Worm (Caenorhabditis elegans) whole organism, mixed stage, embryonic: ENCODE measurements around the gene mks-3.

Source experiments
- M03D4.4 ChIP-seq: sonication (generic microtip); optimal IDR thresholded peaks from 2 replicates; lab custom pipeline; 2017; ENCODE audit warnings: mild to moderate bottlenecking, missing genetic modification characterization, missing compliant biosample characterization
- bed-3 ChIP-seq: fragments of 200-800 bp; sonication (Bioruptor generic); optimal IDR thresholded peaks from 3 replicates; lab custom pipeline; 2018; ENCODE audit warnings: mild to moderate bottlenecking, missing genetic modification characterization, moderate library complexity, missing compliant biosample characterization
- blmp-1 ChIP-seq: fragments of 150-350 bp; optimal IDR thresholded peaks from 2 replicates; lab custom pipeline; 2014; ENCODE audit warnings: missing biosample characterization, missing genetic modification characterization
- ceh-39 ChIP-seq: fragments of 150-350 bp; optimal IDR thresholded peaks from 2 replicates; lab custom pipeline; 2014; ENCODE audit warnings: missing biosample characterization, missing genetic modification characterization
- ceh-83 ChIP-seq: fragments of 200-800 bp; sonication (Bioruptor generic); optimal IDR thresholded peaks from 2 replicates; lab custom pipeline; 2018; ENCODE audit warnings: mild to moderate bottlenecking, missing genetic modification characterization, missing compliant biosample characterization
- ces-1 ChIP-seq: fragments of 150-350 bp; optimal IDR thresholded peaks from 2 replicates; lab custom pipeline; 2014; ENCODE audit warnings: missing biosample characterization, missing genetic modification reagents, missing genetic modification characterization
- cnd-1 ChIP-seq: fragments of 200-800 bp; sonication (Bioruptor generic); optimal IDR thresholded peaks from 2 replicates; lab custom pipeline; 2018; ENCODE audit warnings: mild to moderate bottlenecking, missing genetic modification characterization, missing compliant biosample characterization
- elt-1 ChIP-seq: sonication (generic microtip); optimal IDR thresholded peaks from 2 replicates; lab custom pipeline; 2017; ENCODE audit warnings: missing genetic modification characterization, mild to moderate bottlenecking, missing compliant biosample characterization, antibody characterized with exemption, moderate library complexity, borderline replicate concordance; ENCODE audit not compliant: insufficient read depth
- elt-3 ChIP-seq: fragments of 150-350 bp; optimal IDR thresholded peaks from 2 replicates; lab custom pipeline; 2014; ENCODE audit warnings: missing biosample characterization, missing genetic modification characterization
- flh-1 ChIP-seq: fragments of 200-800 bp; sonication (Bioruptor generic); optimal IDR thresholded peaks from 2 replicates; lab custom pipeline; 2018; ENCODE audit warnings: mild to moderate bottlenecking, missing genetic modification characterization, moderate library complexity, missing compliant biosample characterization
- ham-2 ChIP-seq: fragments of 200-800 bp; sonication (Bioruptor generic); optimal IDR thresholded peaks from 2 replicates; lab custom pipeline; 2018; ENCODE audit warnings: mild to moderate bottlenecking, missing genetic modification characterization, missing compliant biosample characterization
- hlh-1 ChIP-seq: fragments of 150-350 bp; optimal IDR thresholded peaks from 2 replicates; lab custom pipeline; 2014; ENCODE audit warnings: missing biosample characterization, missing genetic modification reagents, missing genetic modification characterization
- lin-13 ChIP-seq: fragments of 150-350 bp; optimal IDR thresholded peaks from 2 replicates; lab custom pipeline; 2014; ENCODE audit warnings: missing biosample characterization, missing genetic modification characterization
- lin-32 ChIP-seq: fragments of 200-800 bp; sonication (Bioruptor generic); optimal IDR thresholded peaks from 2 replicates; lab custom pipeline; 2018; ENCODE audit warnings: mild to moderate bottlenecking, missing genetic modification characterization, missing compliant biosample characterization
- lsy-2 ChIP-seq: fragments of 150-350 bp; optimal IDR thresholded peaks from 2 replicates; lab custom pipeline; 2014; ENCODE audit warnings: missing biosample characterization, missing genetic modification characterization
- mab-5 ChIP-seq: fragments of 150-350 bp; optimal IDR thresholded peaks from 2 replicates; lab custom pipeline; 2014; ENCODE audit warnings: missing biosample characterization, missing genetic modification characterization
- mep-1 ChIP-seq: fragments of 150-350 bp; optimal IDR thresholded peaks from 2 replicates; lab custom pipeline; 2017; ENCODE audit warnings: missing biosample characterization, missing genetic modification reagents, missing genetic modification characterization, inconsistent platforms
- mls-2 ChIP-seq: sonication (generic microtip); optimal IDR thresholded peaks from 2 replicates; lab custom pipeline; 2016; ENCODE audit warnings: mild to moderate bottlenecking, missing genetic modification characterization, moderate library complexity, missing compliant biosample characterization
- nhr-12 ChIP-seq: fragments of 150-350 bp; optimal IDR thresholded peaks from 2 replicates; lab custom pipeline; 2014; ENCODE audit warnings: missing biosample characterization, missing genetic modification characterization
- nhr-2 ChIP-seq: fragments of 150-350 bp; optimal IDR thresholded peaks from 2 replicates; lab custom pipeline; 2014; ENCODE audit warnings: missing biosample characterization, missing genetic modification characterization
- nhr-237 ChIP-seq: fragments of 150-350 bp; optimal IDR thresholded peaks from 2 replicates; lab custom pipeline; 2014; ENCODE audit warnings: missing biosample characterization, missing genetic modification characterization
- nhr-28 ChIP-seq: fragments of 150-350 bp; optimal IDR thresholded peaks from 2 replicates; lab custom pipeline; 2014; ENCODE audit warnings: missing biosample characterization, missing genetic modification characterization
- nhr-76 ChIP-seq: sonication (generic microtip); optimal IDR thresholded peaks from 2 replicates; lab custom pipeline; 2017; ENCODE audit warnings: missing biosample characterization, missing genetic modification characterization
- sem-2 ChIP-seq: fragments of 200-800 bp; sonication (Bioruptor generic); optimal IDR thresholded peaks from 2 replicates; lab custom pipeline; 2018; ENCODE audit warnings: mild to moderate bottlenecking, missing genetic modification characterization, missing compliant biosample characterization
- sptf-1 ChIP-seq: sonication (generic microtip); optimal IDR thresholded peaks from 2 replicates; lab custom pipeline; 2017; ENCODE audit warnings: mild to moderate bottlenecking, missing genetic modification characterization, moderate library complexity, missing compliant biosample characterization
- tbx-8 ChIP-seq: fragments of 200-800 bp; sonication (Bioruptor generic); optimal IDR thresholded peaks from 2 replicates; lab custom pipeline; 2018; ENCODE audit warnings: mild to moderate bottlenecking, missing genetic modification characterization, moderate library complexity, missing compliant biosample characterization
- unc-120 ChIP-seq: sonication (generic microtip); optimal IDR thresholded peaks from 2 replicates; lab custom pipeline; 2017; ENCODE audit warnings: missing genetic modification characterization, missing compliant biosample characterization; ENCODE audit not compliant: poor library complexity, severe bottlenecking
- unc-62 ChIP-seq: fragments of 150-350 bp; optimal IDR thresholded peaks from 2 replicates; lab custom pipeline; 2014; ENCODE audit warnings: missing biosample characterization, missing genetic modification reagents, missing genetic modification characterization
- zip-8 ChIP-seq: fragments of 150-350 bp; optimal IDR thresholded peaks from 2 replicates; lab custom pipeline; 2014; ENCODE audit warnings: missing biosample characterization, missing genetic modification characterization
- ztf-11 ChIP-seq: fragments of 150-350 bp; optimal IDR thresholded peaks from 2 replicates; lab custom pipeline; 2014; ENCODE audit warnings: missing biosample characterization, missing genetic modification characterization

Gene mks-3

ce11 chrII:7547269-7547668 is 36.2 kb downstream of the mks-3 start:
- TF ChIP-seq blmp-1 (tag; lab: Kevin White, UChicago) (no peak), flh-1 (GFP tag; lab: Kevin White, UChicago) (no peak), mab-5 (no peak), ham-2 (no peak), bed-3 (no peak)

ce11 chrII:7545364-7545763 is 38.1 kb downstream of the mks-3 start:
- no peak for TF ChIP-seq lsy-2 (tag; lab: Kevin White, UChicago)

- TF ChIP-seq nhr-237 (tag; lab: Kevin White, UChicago), result no peak
- TF ChIP-seq nhr-12 (tag; lab: Kevin White, UChicago), result no peak
- no peak for TF ChIP-seq mep-1
- TF ChIP-seq nhr-2 (tag; lab: Kevin White, UChicago), result no peak
- no peak for TF ChIP-seq bed-3
These were observed 38.7 kb downstream of the mks-3 start for ce11 chrII:7544782-7545181.

ce11 chrII:7543808-7544207 is 39.6 kb downstream of the mks-3 start, which contains the start of gene rol-8:
Gene rol-8, plus strand, starts transcription at chrII:7544108.
- TF ChIP-seq nhr-28 (tag; lab: Kevin White, UChicago) (no peak), mep-1 (no peak), sem-2 (GFP tag; lab: Kevin White, UChicago) (no peak), lsy-2 (tag; lab: Kevin White, UChicago) (no peak), zip-8 (tag; lab: Kevin White, UChicago) (no peak), ceh-83 (GFP tag; lab: Kevin White, UChicago) (no peak), mls-2 (tag; lab: Kevin White, UChicago) (no peak), ham-2 (no peak), ceh-39 (no peak), hlh-1 (tag; lab: Kevin White, UChicago) (no peak), nhr-2 (tag; lab: Kevin White, UChicago) (no peak), tbx-8 (GFP tag; lab: Kevin White, UChicago) (no peak), unc-120 (tag; lab: Kevin White, UChicago) (no peak), nhr-237 (tag; lab: Kevin White, UChicago) (no peak)

- TF ChIP-seq nhr-76 (no peak), sem-2 (GFP tag; lab: Kevin White, UChicago) (no peak), M03D4.4 (tag; lab: Kevin White, UChicago) (no peak), nhr-237 (tag; lab: Kevin White, UChicago) (no peak), ham-2 (no peak), sptf-1 (no peak), flh-1 (GFP tag; lab: Kevin White, UChicago) (no peak)
- TF ChIP-seq, all 35 proteins: peak for 0
These were observed 40.5 kb downstream of the mks-3 start for ce11 chrII:7542952-7543351.

- TF ChIP-seq lin-32 (GFP tag; lab: Kevin White, UChicago) (no peak), mep-1 (peak; percentile 67), nhr-28 (tag; lab: Kevin White, UChicago) (no peak), nhr-237 (tag; lab: Kevin White, UChicago) (no peak), elt-1 (tag; lab: Kevin White, UChicago) (no peak), ceh-39 (peak; percentile 8), sem-2 (GFP tag; lab: Kevin White, UChicago) (no peak), elt-3 (no peak), lsy-2 (tag; lab: Kevin White, UChicago) (peak; percentile 82), hlh-1 (tag; lab: Kevin White, UChicago) (peak; percentile 10)
These were observed 45.7 kb downstream of the mks-3 start, which contains the start of gene nfi-1 for ce11 chrII:7537603-7538230. Gene nfi-1, plus strand, starts transcription at chrII:7538180.

ce11 chrII:7534934-7535333 is 48.5 kb downstream of the mks-3 start, which contains the start of gene ZK1290.13:
Gene ZK1290.13, plus strand, starts transcription at chrII:7535006.
- TF ChIP-seq flh-1 (GFP tag; lab: Kevin White, UChicago), result no peak
- TF ChIP-seq hlh-1 (tag; lab: Kevin White, UChicago), result no peak
- no peak for TF ChIP-seq unc-62 (GFP tag; lab: Kevin White, UChicago)
- TF ChIP-seq ztf-11 (tag; lab: Kevin White, UChicago), result no peak
- no peak for TF ChIP-seq M03D4.4 (tag; lab: Kevin White, UChicago)
- no peak for TF ChIP-seq cnd-1
- no peak for TF ChIP-seq ham-2
- no peak for TF ChIP-seq tbx-8 (GFP tag; lab: Kevin White, UChicago)
- TF ChIP-seq ces-1 (GFP tag; lab: Kevin White, UChicago), result no peak
- TF ChIP-seq elt-1 (tag; lab: Kevin White, UChicago), result no peak
- no peak for TF ChIP-seq nhr-2 (tag; lab: Kevin White, UChicago)
- TF ChIP-seq lin-13 (tag; lab: Kevin White, UChicago), result no peak
- no peak for TF ChIP-seq nhr-12 (tag; lab: Kevin White, UChicago)
- no peak for TF ChIP-seq sem-2 (GFP tag; lab: Kevin White, UChicago)
- TF ChIP-seq, all 35 proteins: peak for 0
